Worm (Caenorhabditis elegans) whole organism, L2 larva: ENCODE measurements around the gene tbx-32.
"Not testable (repeated sequence)": the region's sequence is repeated elsewhere in the genome, so short reads cannot be mapped to it uniquely, and the experiment has no call there.

Source experiments
- F13H6.1 ChIP-seq: sonication (generic microtip); optimal IDR thresholded peaks from 2 replicates; lab custom pipeline; 2016; ENCODE audit warnings: missing genetic modification characterization, missing compliant biosample characterization
- ZK546.5 ChIP-seq: sonication (generic microtip); optimal IDR thresholded peaks from 2 replicates; lab custom pipeline; 2017; ENCODE audit warnings: missing biosample characterization, missing genetic modification characterization
- alr-1 ChIP-seq: fragments of 150-350 bp; optimal IDR thresholded peaks from 2 replicates; lab custom pipeline; 2014; ENCODE audit warnings: missing biosample characterization, missing genetic modification characterization
- ama-1 ChIP-seq: fragments of 150-350 bp; optimal IDR thresholded peaks from 2 replicates; lab custom pipeline; 2018; ENCODE audit warnings: inconsistent platforms
- blmp-1 ChIP-seq: sonication (generic microtip); optimal IDR thresholded peaks from 2 replicates; lab custom pipeline; 2017; ENCODE audit warnings: missing genetic modification characterization, mild to moderate bottlenecking, missing compliant biosample characterization, antibody characterized with exemption, moderate library complexity; ENCODE audit not compliant: insufficient read depth
- ceh-16 ChIP-seq: fragments of 150-350 bp; optimal IDR thresholded peaks from 2 replicates; lab custom pipeline; 2014; ENCODE audit warnings: missing biosample characterization, missing genetic modification characterization
- crh-2 ChIP-seq: sonication (generic microtip); optimal IDR thresholded peaks from 2 replicates; lab custom pipeline; 2017; ENCODE audit warnings: missing biosample characterization, missing genetic modification characterization
- dmd-4 ChIP-seq: sonication (generic microtip); optimal IDR thresholded peaks from 2 replicates; lab custom pipeline; 2017; ENCODE audit warnings: missing biosample characterization, missing genetic modification characterization
- egl-27 ChIP-seq: sonication (generic microtip); optimal IDR thresholded peaks from 3 replicates; lab custom pipeline; 2017; ENCODE audit warnings: missing biosample characterization, missing genetic modification reagents, missing genetic modification characterization
- elt-1 ChIP-seq: fragments of 150-350 bp; optimal IDR thresholded peaks from 2 replicates; lab custom pipeline; 2014; ENCODE audit warnings: missing biosample characterization, missing genetic modification characterization
- elt-3 ChIP-seq: sonication (generic microtip); optimal IDR thresholded peaks from 2 replicates; lab custom pipeline; 2017; ENCODE audit warnings: missing biosample characterization, missing genetic modification characterization
- lin-11 ChIP-seq: fragments of 150-350 bp; sonication (generic microtip); optimal IDR thresholded peaks from 2 replicates; lab custom pipeline; 2014; ENCODE audit warnings: missing biosample characterization, missing genetic modification characterization, inconsistent platforms, mixed read lengths
- lin-39 ChIP-seq: fragments of 150-350 bp; optimal IDR thresholded peaks from 2 replicates; lab custom pipeline; 2014; ENCODE audit warnings: missing biosample characterization, missing genetic modification reagents, missing genetic modification characterization
- lsy-2 ChIP-seq, 2 experiments: fragments of 150-350 bp in 1 of 2; sonication (generic microtip) in 1 of 2; optimal IDR thresholded peaks; 2 replicates each; lab custom pipeline; 2014 to 2017; ENCODE audit warnings: missing biosample characterization in 2 of 2, missing genetic modification characterization in 2 of 2
- mdl-1 ChIP-seq, 2 experiments: fragments of 150-350 bp in 1 of 2; sonication (generic microtip) in 1 of 2; optimal IDR thresholded peaks; 2 replicates each; lab custom pipeline; 2017; ENCODE audit warnings: missing biosample characterization in 2 of 2, missing genetic modification characterization in 2 of 2
- nhr-10 ChIP-seq: sonication (generic microtip); optimal IDR thresholded peaks from 2 replicates; lab custom pipeline; 2017; ENCODE audit warnings: missing biosample characterization, missing genetic modification characterization
- nhr-11 ChIP-seq: fragments of 150-350 bp; optimal IDR thresholded peaks from 2 replicates; lab custom pipeline; 2014; ENCODE audit warnings: missing biosample characterization, missing genetic modification characterization
- nhr-12 ChIP-seq: fragments of 150-350 bp; optimal IDR thresholded peaks from 2 replicates; lab custom pipeline; 2014; ENCODE audit warnings: missing biosample characterization, missing genetic modification characterization
- nhr-129 ChIP-seq: fragments of 150-350 bp; optimal IDR thresholded peaks from 2 replicates; lab custom pipeline; 2014; ENCODE audit warnings: missing biosample characterization, missing genetic modification characterization
- nhr-21 ChIP-seq: fragments of 150-350 bp; optimal IDR thresholded peaks from 2 replicates; lab custom pipeline; 2014; ENCODE audit warnings: missing biosample characterization, missing genetic modification characterization
- nhr-23 ChIP-seq: fragments of 150-350 bp; optimal IDR thresholded peaks from 2 replicates; lab custom pipeline; 2014; ENCODE audit warnings: missing biosample characterization, missing genetic modification reagents, missing genetic modification characterization
- nhr-237 ChIP-seq: fragments of 150-350 bp; optimal IDR thresholded peaks from 2 replicates; lab custom pipeline; 2014; ENCODE audit warnings: missing biosample characterization, missing genetic modification characterization
- nhr-25 ChIP-seq: fragments of 150-350 bp; sonication (generic microtip); optimal IDR thresholded peaks from 3 replicates; lab custom pipeline; 2014; ENCODE audit warnings: missing biosample characterization, missing genetic modification characterization
- nhr-6 ChIP-seq: fragments of 150-350 bp; optimal IDR thresholded peaks from 2 replicates; lab custom pipeline; 2014; ENCODE audit warnings: missing biosample characterization, missing genetic modification characterization
- sem-4 ChIP-seq: fragments of 150-350 bp; optimal IDR thresholded peaks from 2 replicates; lab custom pipeline; 2014; ENCODE audit warnings: missing biosample characterization, missing genetic modification reagents, missing genetic modification characterization
- skn-1 ChIP-seq: sonication (generic microtip); optimal IDR thresholded peaks from 2 replicates; lab custom pipeline; 2017; ENCODE audit warnings: missing biosample characterization, missing genetic modification characterization
- sma-9 ChIP-seq, 2 experiments: fragments of 150-350 bp in 1 of 2; sonication (generic microtip) in 1 of 2; optimal IDR thresholded peaks; 2 replicates each; lab custom pipeline; 2014 to 2016; ENCODE audit warnings: missing genetic modification characterization in 2 of 2, mild to moderate bottlenecking in 1 of 2, missing biosample characterization in 1 of 2, missing compliant biosample characterization in 1 of 2, missing genetic modification reagents in 1 of 2, moderate library complexity in 1 of 2
- unc-55 ChIP-seq: fragments of 150-350 bp; sonication (generic microtip); optimal IDR thresholded peaks from 3 replicates; lab custom pipeline; 2014; ENCODE audit warnings: missing biosample characterization, missing genetic modification reagents, missing genetic modification characterization
- zag-1 ChIP-seq: fragments of 150-350 bp; optimal IDR thresholded peaks from 2 replicates; lab custom pipeline; 2014; ENCODE audit warnings: missing biosample characterization, missing genetic modification characterization
- ztf-1 ChIP-seq: fragments of 200-800 bp; sonication (Bioruptor generic); conservative IDR thresholded peaks from 2 replicates; pipeline ENCODE4 v1.3.6; 2022; ENCODE audit warnings: missing genetic modification characterization, missing compliant biosample characterization
- ztf-11 ChIP-seq: sonication (generic microtip); optimal IDR thresholded peaks from 2 replicates; lab custom pipeline; 2017; ENCODE audit warnings: missing biosample characterization, missing genetic modification characterization

tbx-32 gene

ce11 chrX:1687079-1687478 is 31.8 kb downstream of the tbx-32 start, which contains the start of gene C36C9.11:
Gene C36C9.11 (plus strand): TSS chrX:1687379.
- not testable (repeated sequence) for TF ChIP-seq elt-3 (tag; lab: Kevin White, UChicago); nhr-11 (tag; lab: Kevin White, UChicago); F13H6.1

ce11 chrX:1689996-1690395 is 34.7 kb downstream of the tbx-32 start, which contains the start of gene C36C9.12:
Gene C36C9.12 (minus strand): TSS chrX:1690096.
- TF ChIP-seq mdl-1 (tag; optimal IDR thresholded peaks at IDR 0.05; lab: Kevin White, UChicago); dmd-4 (tag; lab: Kevin White, UChicago); ztf-11: not testable (repeated sequence)

- not testable (repeated sequence) for TF ChIP-seq crh-2, elt-1, nhr-12 (tag; lab: Kevin White, UChicago)
Observed at ce11 chrX:1690894-1691293, 35.6 kb downstream of the tbx-32 start, which contains the start of gene C36C9.6. Gene C36C9.6 (minus strand): TSS chrX:1690994.

ce11 chrX:1696879-1697278 is 41.6 kb downstream of the tbx-32 start, which contains the start of gene C36C9.4:
Gene C36C9.4 (minus strand): TSS chrX:1696979.
- TF ChIP-seq lin-11 (tag; lab: Kevin White, UChicago); nhr-237; crh-2 (tag; lab: Kevin White, UChicago): not testable (repeated sequence)

ce11 chrX:1698476-1698875 is 43.2 kb downstream of the tbx-32 start:
- TF ChIP-seq egl-27 (tag; lab: Kevin White, UChicago) (no peak), lsy-2 (tag; optimal IDR thresholded peaks at IDR 0.05; lab: Kevin White, UChicago) (no peak), nhr-21 (no peak), skn-1 (tag; lab: Kevin White, UChicago) (no peak), sma-9 (GFP tag; optimal IDR thresholded peaks at IDR 0.05; lab: Kevin White, UChicago) (no peak), sma-9 (tag; optimal IDR thresholded peaks at IDR 0.05; lab: Kevin White, UChicago) (no peak), nhr-23 (tag; lab: Kevin White, UChicago) (no peak), nhr-129 (no peak), dmd-4 (tag; lab: Kevin White, UChicago) (no peak), blmp-1 (no peak), alr-1 (tag; lab: Kevin White, UChicago) (no peak), elt-3 (tag; lab: Kevin White, UChicago) (no peak), unc-55 (GFP tag; lab: Kevin White, UChicago) (no peak), sem-4 (tag; lab: Kevin White, UChicago) (no peak), nhr-25 (tag; lab: Kevin White, UChicago) (no peak), zag-1 (tag; lab: Kevin White, UChicago) (no peak), nhr-10 (tag; lab: Kevin White, UChicago) (no peak), nhr-237 (no peak), nhr-12 (tag; lab: Kevin White, UChicago) (no peak)

ce11 chrX:1703049-1703448 is 47.7 kb downstream of the tbx-32 start:
- TF ChIP-seq crh-2 (tag; lab: Kevin White, UChicago) (no peak), nhr-21 (no peak), ZK546.5 (tag; lab: Kevin White, UChicago) (no peak), ztf-11 (no peak), lin-11 (tag; lab: Kevin White, UChicago) (no peak), blmp-1 (no peak), sem-4 (tag; lab: Kevin White, UChicago) (no peak)

ce11 chrX:1703840-1704239 is 48.5 kb downstream of the tbx-32 start, which contains the start of gene C36C9.5:
Gene C36C9.5 (minus strand): TSS chrX:1703940.
- TF ChIP-seq crh-2 (tag; lab: Kevin White, UChicago) (no peak), nhr-237 (no peak), mdl-1 (tag; optimal IDR thresholded peaks at IDR 0.05; lab: Kevin White, UChicago) (no peak), nhr-25 (tag; lab: Kevin White, UChicago) (no peak), ceh-16 (tag; lab: Kevin White, UChicago) (no peak), nhr-10 (tag; lab: Kevin White, UChicago) (no peak), nhr-12 (tag; lab: Kevin White, UChicago) (no peak), nhr-11 (tag; lab: Kevin White, UChicago) (no peak), skn-1 (tag; lab: Kevin White, UChicago) (no peak), lsy-2 (tag; optimal IDR thresholded peaks at IDR 0.05; lab: Kevin White, UChicago) (no peak), nhr-6 (tag; lab: Kevin White, UChicago) (no peak), lin-39 (tag; lab: Kevin White, UChicago) (no peak), elt-1 (tag; lab: Kevin White, UChicago) (no peak), lin-11 (tag; lab: Kevin White, UChicago) (no peak), ztf-1 (GFP tag; lab: Robert Waterston, UW) (no peak), ama-1 (lab: Kevin White, UChicago) (no peak), egl-27 (tag; lab: Kevin White, UChicago) (no peak), alr-1 (tag; lab: Kevin White, UChicago) (no peak)
- TF ChIP-seq, all 48 proteins: peak for 0
